Worm (Caenorhabditis elegans) whole organism, L1 larva: ENCODE results near the gene idpp-8.

Experiments used
- Y116A8C.19 ChIP-seq: sonication (generic microtip); optimal IDR thresholded peaks from 2 replicates; lab custom pipeline; 2016; ENCODE audit warnings: missing compliant biosample characterization, missing genetic modification characterization, borderline replicate concordance
- aly-2 ChIP-seq: fragments of 150-350 bp; optimal IDR thresholded peaks from 2 replicates; lab custom pipeline; 2014; ENCODE audit warnings: missing biosample characterization, missing genetic modification characterization
- blmp-1 ChIP-seq: fragments of 150-350 bp; optimal IDR thresholded peaks from 2 replicates; lab custom pipeline; 2014; ENCODE audit warnings: missing biosample characterization, missing genetic modification characterization
- ceh-82 ChIP-seq, 3 experiments: fragments of 150-350 bp in 1 of 3; sonication (generic microtip) in 2 of 3; optimal IDR thresholded peaks; 2 replicates each; lab custom pipeline; 2014 to 2017; ENCODE audit warnings: missing biosample characterization in 3 of 3, missing genetic modification characterization in 3 of 3
- ceh-90 ChIP-seq: sonication (generic microtip); optimal IDR thresholded peaks from 2 replicates; lab custom pipeline; 2016; ENCODE audit warnings: missing genetic modification characterization, missing compliant biosample characterization
- ces-1 ChIP-seq: fragments of 150-350 bp; optimal IDR thresholded peaks from 2 replicates; lab custom pipeline; 2014; ENCODE audit warnings: missing biosample characterization, missing genetic modification reagents, missing genetic modification characterization
- dpl-1 ChIP-seq, 3 experiments: fragments of 150-350 bp in 2 of 3; sonication (generic microtip) in 1 of 3; optimal IDR thresholded peaks; 2 replicates each; lab custom pipeline; 2014 to 2017; ENCODE audit warnings: missing biosample characterization in 3 of 3, missing genetic modification characterization in 3 of 3, missing genetic modification reagents in 3 of 3
- efl-1 ChIP-seq, 4 experiments: fragments of 150-350 bp; optimal IDR thresholded peaks in 3 of 4; peaks in 1 of 4; 1 replicate in 1 of 4; 2 replicates in 3 of 4; lab custom pipeline; 2014; ENCODE audit warnings: missing biosample characterization in 2 of 4, missing genetic modification characterization in 2 of 4, missing genetic modification reagents in 2 of 4
- egl-13 ChIP-seq: sonication (generic microtip); optimal IDR thresholded peaks from 2 replicates; lab custom pipeline; 2016; ENCODE audit warnings: missing genotype, missing genetic modification reagents, missing genetic modification characterization, missing compliant biosample characterization
- elt-2 ChIP-seq: sonication (generic microtip); optimal IDR thresholded peaks from 2 replicates; lab custom pipeline; 2016; ENCODE audit warnings: missing genetic modification characterization, mild to moderate bottlenecking, inconsistent platforms, missing compliant biosample characterization, missing genetic modification reagents
- elt-3 ChIP-seq, 6 experiments: fragments of 150-350 bp in 1 of 6; sonication (generic microtip); optimal IDR thresholded peaks; 2 replicates each; lab custom pipeline; 2017 to 2018; ENCODE audit warnings: missing biosample characterization in 6 of 6, missing genetic modification characterization in 6 of 6, inconsistent platforms in 1 of 6
- ets-5 ChIP-seq: fragments of 200-800 bp; sonication (Bioruptor generic); IDR thresholded peaks from 2 replicates; pipeline ENCODE4 v1.3.6; 2022; ENCODE audit warnings: missing genetic modification characterization, missing compliant biosample characterization
- fkh-10 ChIP-seq: sonication (generic microtip); optimal IDR thresholded peaks from 2 replicates; lab custom pipeline; 2017; ENCODE audit warnings: missing biosample characterization, missing genetic modification reagents, missing genetic modification characterization
- hlh-17 ChIP-seq: fragments of 200-800 bp; sonication (Bioruptor generic); optimal IDR thresholded peaks from 2 replicates; lab custom pipeline; 2018; ENCODE audit warnings: missing genetic modification characterization, mild to moderate bottlenecking, missing compliant biosample characterization, moderate library complexity, borderline replicate concordance
- hpl-2 ChIP-seq: fragments of 150-350 bp; optimal IDR thresholded peaks from 2 replicates; lab custom pipeline; 2014; ENCODE audit warnings: missing biosample characterization, missing genetic modification reagents, missing genetic modification characterization
- irx-1 ChIP-seq: sonication (generic microtip); optimal IDR thresholded peaks from 2 replicates; lab custom pipeline; 2016; ENCODE audit warnings: missing genetic modification characterization, missing compliant biosample characterization
- lin-14 ChIP-seq: fragments of 200-800 bp; sonication (Bioruptor generic); optimal IDR thresholded peaks from 2 replicates; lab custom pipeline; 2018; ENCODE audit warnings: mild to moderate bottlenecking, missing genetic modification characterization, moderate library complexity, missing compliant biosample characterization
- lin-15B ChIP-seq: fragments of 150-350 bp; sonication (generic microtip); optimal IDR thresholded peaks from 3 replicates; lab custom pipeline; 2014; ENCODE audit warnings: missing biosample characterization, missing genetic modification characterization
- lin-35 ChIP-seq, 2 experiments: fragments of 150-350 bp; optimal IDR thresholded peaks; 2 replicates each; lab custom pipeline; 2014; ENCODE audit warnings: missing biosample characterization in 2 of 2, missing genetic modification characterization in 2 of 2, missing genetic modification reagents in 2 of 2
- mab-9 ChIP-seq: fragments of 200-800 bp; sonication (Bioruptor generic); IDR thresholded peaks from 2 replicates; pipeline ENCODE4 v1.3.6; 2022; ENCODE audit warnings: missing genetic modification reagents, missing genetic modification characterization, missing compliant biosample characterization
- mdl-1 ChIP-seq, 2 experiments: fragments of 150-350 bp; optimal IDR thresholded peaks; 2 replicates each; lab custom pipeline; 2014 to 2017; ENCODE audit warnings: missing biosample characterization in 2 of 2, missing genetic modification characterization in 2 of 2, inconsistent platforms in 1 of 2
- mef-2 ChIP-seq: fragments of 150-350 bp; optimal IDR thresholded peaks from 2 replicates; lab custom pipeline; 2014; ENCODE audit warnings: missing biosample characterization, missing genetic modification characterization
- nhr-12 ChIP-seq: sonication (generic microtip); optimal IDR thresholded peaks from 2 replicates; lab custom pipeline; 2017; ENCODE audit warnings: missing biosample characterization, missing genetic modification characterization
- nhr-19 ChIP-seq: fragments of 200-800 bp; sonication (Bioruptor generic); conservative IDR thresholded peaks from 2 replicates; pipeline ENCODE4 v1.3.6; 2022; ENCODE audit warnings: missing genetic modification characterization, missing compliant biosample characterization
- nhr-237 ChIP-seq: fragments of 150-350 bp; optimal IDR thresholded peaks from 2 replicates; lab custom pipeline; 2014; ENCODE audit warnings: missing biosample characterization, missing genetic modification characterization
- nhr-28 ChIP-seq: fragments of 150-350 bp; optimal IDR thresholded peaks from 2 replicates; lab custom pipeline; 2014; ENCODE audit warnings: missing biosample characterization, missing genetic modification characterization
- nhr-71 ChIP-seq: sonication (generic microtip); optimal IDR thresholded peaks from 2 replicates; lab custom pipeline; 2016; ENCODE audit warnings: mild to moderate bottlenecking, missing genetic modification characterization, moderate library complexity, missing compliant biosample characterization
- nhr-84 ChIP-seq: sonication (generic microtip); optimal IDR thresholded peaks from 2 replicates; lab custom pipeline; 2017; ENCODE audit warnings: missing biosample characterization, missing genetic modification characterization
- nhr-90 ChIP-seq: sonication (generic microtip); optimal IDR thresholded peaks from 2 replicates; lab custom pipeline; 2016; ENCODE audit warnings: mild to moderate bottlenecking, missing genetic modification characterization, missing compliant biosample characterization; ENCODE audit not compliant: poor library complexity
- rnt-1 ChIP-seq: sonication (generic microtip); optimal IDR thresholded peaks from 2 replicates; lab custom pipeline; 2016; ENCODE audit warnings: mild to moderate bottlenecking, missing genetic modification characterization, moderate library complexity, missing compliant biosample characterization
- tlp-1 ChIP-seq: fragments of 150-350 bp; optimal IDR thresholded peaks from 2 replicates; lab custom pipeline; 2014; ENCODE audit warnings: missing biosample characterization, missing genetic modification characterization
- unc-62 ChIP-seq: fragments of 150-350 bp; optimal IDR thresholded peaks from 2 replicates; lab custom pipeline; 2014; ENCODE audit warnings: missing biosample characterization, missing genetic modification reagents, missing genetic modification characterization
- unc-86 ChIP-seq: sonication (generic microtip); optimal IDR thresholded peaks from 2 replicates; lab custom pipeline; 2016; ENCODE audit warnings: missing genetic modification characterization, missing compliant biosample characterization
- unc-98 ChIP-seq: fragments of 200-800 bp; sonication (Bioruptor generic); IDR thresholded peaks from 2 replicates; pipeline ENCODE4 v1.3.6; 2022; ENCODE audit warnings: missing genetic modification characterization, missing compliant biosample characterization
- ztf-4 ChIP-seq: fragments of 150-350 bp; optimal IDR thresholded peaks from 2 replicates; lab custom pipeline; 2014; ENCODE audit warnings: missing biosample characterization, missing genetic modification characterization

The idpp-8 gene

ce11 chrII:10315252-10315651, at the start of gene idpp-8:
Gene idpp-8 (plus strand): TSS chrII:10315552.
- TF ChIP-seq unc-98 (GFP tag; lab: Robert Waterston, UW) = no peak

ce11 chrII:10270052-10270451, 45.3 kb upstream of the idpp-8 start, which contains the start of gene F54B3.2:
Gene F54B3.2 (minus strand): TSS chrII:10270152.
- no peak for TF ChIP-seq blmp-1
- TF ChIP-seq unc-62 = no peak
- no peak for TF ChIP-seq ceh-90 (tag; lab: Kevin White, UChicago)
- TF ChIP-seq nhr-12 = no peak
- TF ChIP-seq mef-2 (tag; lab: Kevin White, UChicago) = no peak
- TF ChIP-seq nhr-19 (GFP tag; lab: Robert Waterston, UW) = no peak
- no peak for TF ChIP-seq ceh-82 (tag; optimal IDR thresholded peaks at IDR 0.05; lab: Kevin White, UChicago)
- TF ChIP-seq hpl-2 (GFP tag; lab: Kevin White, UChicago) = no peak
- no peak for TF ChIP-seq nhr-84 (tag; lab: Kevin White, UChicago)
- no peak for TF ChIP-seq mab-9 (GFP tag; lab: Robert Waterston, UW)
- TF ChIP-seq elt-3 (tag; optimal IDR thresholded peaks at IDR 0.05; lab: Kevin White, UChicago) = no peak
- no peak for TF ChIP-seq egl-13
- TF ChIP-seq irx-1 (tag; lab: Kevin White, UChicago) = no peak
- no peak for TF ChIP-seq nhr-71
- no peak for TF ChIP-seq ztf-4 (tag; lab: Kevin White, UChicago)
- TF ChIP-seq ets-5 = no peak
- TF ChIP-seq unc-98 (GFP tag; lab: Robert Waterston, UW) = no peak
- no peak for TF ChIP-seq elt-2
- TF ChIP-seq aly-2 (tag; lab: Kevin White, UChicago) = no peak
- no peak for TF ChIP-seq fkh-10 (GFP tag; lab: Kevin White, UChicago)
- TF ChIP-seq, all 84 proteins: peak for 0

ce11 chrII:10271093-10271492, 44.3 kb upstream of the idpp-8 start, which contains the start of gene F54B3.4:
Gene F54B3.4 (minus strand): TSS chrII:10271193.
- no peak for TF ChIP-seq rnt-1 (tag; lab: Kevin White, UChicago)

ce11 chrII:10279561-10279960, 35.8 kb upstream of the idpp-8 start, which contains the start of gene ZK971.1:
Gene ZK971.1 (minus strand): TSS chrII:10279661.
- TF ChIP-seq unc-62 (no peak), lin-14 (GFP tag; lab: Kevin White, UChicago) (no peak), nhr-90 (tag; lab: Kevin White, UChicago) (no peak), irx-1 (tag; lab: Kevin White, UChicago) (no peak), ces-1 (GFP tag; lab: Kevin White, UChicago) (no peak), mab-9 (GFP tag; lab: Robert Waterston, UW) (no peak), mdl-1 (tag; optimal IDR thresholded peaks at IDR 0.05; lab: Kevin White, UChicago) (no peak), lin-15B (tag; lab: Kevin White, UChicago) (no peak), unc-86 (tag; lab: Kevin White, UChicago) (no peak), hlh-17 (GFP tag; lab: Kevin White, UChicago) (no peak), tlp-1 (tag; lab: Kevin White, UChicago) (no peak), dpl-1 (GFP tag; optimal IDR thresholded peaks at IDR 0.05; lab: Kevin White, UChicago) (no peak), mef-2 (tag; lab: Kevin White, UChicago) (no peak), Y116A8C.19 (tag; lab: Kevin White, UChicago) (no peak), nhr-237 (tag; lab: Kevin White, UChicago) (no peak)

ce11 chrII:10281674-10282073, 33.7 kb upstream of the idpp-8 start:
- TF ChIP-seq elt-2 (peak; percentile 72), efl-1 (optimal IDR thresholded peaks at IDR 0.05; lab: Kevin White, UChicago) (no peak), efl-1 (GFP tag; optimal IDR thresholded peaks at IDR 0.05 in 1 of 2; lab: Kevin White, UChicago) (peak in 1 of 2 experiments; percentile 58), nhr-28 (tag; lab: Kevin White, UChicago) (no peak), fkh-10 (GFP tag; lab: Kevin White, UChicago) (no peak), lin-35 (GFP tag; optimal IDR thresholded peaks at IDR 0.05; lab: Kevin White, UChicago) (peak in 1 of 2 experiments; percentile 12)
